Worm (Caenorhabditis elegans) whole organism, L1 larva: Measurements from ENCODE around the gene skpo-3.

Source experiments
- alr-1 ChIP-seq: fragments of 200-800 bp; sonication (Bioruptor generic); optimal IDR thresholded peaks from 2 replicates; lab custom pipeline; 2018; ENCODE audit warnings: borderline replicate concordance, mild to moderate bottlenecking, missing genetic modification characterization, missing compliant biosample characterization
- aly-2 ChIP-seq: fragments of 150-350 bp; optimal IDR thresholded peaks from 2 replicates; lab custom pipeline; 2014; ENCODE audit warnings: missing biosample characterization, missing genetic modification characterization
- ama-1 ChIP-seq: fragments of 150-350 bp; optimal IDR thresholded peaks from 2 replicates; lab custom pipeline; 2014
- blmp-1 ChIP-seq: fragments of 150-350 bp; optimal IDR thresholded peaks from 2 replicates; lab custom pipeline; 2014; ENCODE audit warnings: missing biosample characterization, missing genetic modification characterization
- isw-1 ChIP-seq: fragments of 200-800 bp; sonication (Bioruptor generic); IDR thresholded peaks from 2 replicates; pipeline ENCODE4 v1.3.6; 2022; ENCODE audit warnings: missing genetic modification characterization, missing compliant biosample characterization
- jun-1 ChIP-seq: fragments of 150-350 bp; optimal IDR thresholded peaks from 2 replicates; lab custom pipeline; 2014; ENCODE audit warnings: missing biosample characterization, missing genetic modification reagents, missing genetic modification characterization
- mdl-1 ChIP-seq, 2 experiments: fragments of 150-350 bp; optimal IDR thresholded peaks; 2 replicates each; lab custom pipeline; 2014 to 2017; ENCODE audit warnings: missing biosample characterization in 2 of 2, missing genetic modification characterization in 2 of 2, inconsistent platforms in 1 of 2
- nhr-11 ChIP-seq: fragments of 150-350 bp; optimal IDR thresholded peaks from 2 replicates; lab custom pipeline; 2014; ENCODE audit warnings: missing biosample characterization, missing genetic modification characterization
- pqm-1 ChIP-seq: sonication (generic microtip); optimal IDR thresholded peaks from 3 replicates; lab custom pipeline; 2017; ENCODE audit warnings: missing biosample characterization, missing genetic modification characterization
- skn-1 ChIP-seq: fragments of 150-350 bp; optimal IDR thresholded peaks from 2 replicates; lab custom pipeline; 2014; ENCODE audit warnings: missing biosample characterization, missing genetic modification characterization
- snu-23 ChIP-seq: sonication (generic microtip); optimal IDR thresholded peaks from 2 replicates; lab custom pipeline; 2016; ENCODE audit warnings: missing genetic modification characterization, missing compliant biosample characterization
- vab-15 ChIP-seq: sonication (generic microtip); optimal IDR thresholded peaks from 2 replicates; lab custom pipeline; 2017; ENCODE audit warnings: missing genotype, mild to moderate bottlenecking, missing genetic modification characterization, missing compliant biosample characterization
- ztf-11 ChIP-seq, 2 experiments: sonication (generic microtip); optimal IDR thresholded peaks; 2 replicates each; lab custom pipeline; 2016 to 2017; ENCODE audit warnings: missing genetic modification characterization in 2 of 2, missing biosample characterization in 1 of 2, missing compliant biosample characterization in 1 of 2

DNA sequence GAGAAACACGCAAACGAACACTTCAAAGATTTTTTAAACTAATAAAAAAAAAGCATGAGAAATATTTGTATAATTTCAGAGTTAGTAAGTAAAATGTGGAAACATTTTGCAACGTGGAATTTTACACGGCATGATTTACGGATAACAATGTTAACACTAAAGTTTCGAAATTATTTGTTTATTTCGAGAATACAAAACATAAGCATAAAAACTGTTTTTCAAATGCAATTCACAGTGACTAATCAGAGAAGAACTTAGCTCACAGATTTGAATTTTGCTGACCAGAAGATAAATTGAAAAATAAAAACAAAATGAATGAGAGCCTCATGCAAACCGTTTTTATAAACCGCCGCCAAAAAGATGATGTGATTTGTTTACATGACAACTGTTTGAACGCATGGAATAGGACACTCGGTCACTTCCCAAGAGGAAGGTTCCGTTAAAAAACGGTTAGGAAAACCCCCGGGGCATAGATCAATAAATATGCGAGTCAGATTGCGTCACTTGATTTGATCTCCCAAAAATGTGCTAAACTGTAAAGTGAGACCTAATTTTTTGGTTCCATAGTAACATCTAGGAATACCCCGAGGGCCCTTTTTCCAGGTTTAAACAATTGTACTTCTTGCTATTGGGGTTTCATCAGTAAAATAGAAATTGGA lies 19.7 kb upstream of the skpo-3 start, which contains the start of gene clh-3:
- TF ChIP-seq skn-1 (tag; lab: Kevin White, UChicago), result no peak
- TF ChIP-seq ztf-11 (tag; optimal IDR thresholded peaks at IDR 0.05; lab: Kevin White, UChicago), result no peak
- TF ChIP-seq ama-1 (lab: Kevin White, UChicago), result no peak
- no peak for TF ChIP-seq isw-1 (GFP tag; lab: Robert Waterston, UW)
- TF ChIP-seq snu-23 (GFP tag; lab: Kevin White, UChicago), result no peak
- TF ChIP-seq aly-2 (tag; lab: Kevin White, UChicago), result no peak
- TF ChIP-seq alr-1 (tag; lab: Kevin White, UChicago), result no peak
- no peak for TF ChIP-seq pqm-1 (tag; lab: Kevin White, UChicago)
- no peak for TF ChIP-seq vab-15 (tag; lab: Kevin White, UChicago)
- TF ChIP-seq mdl-1 (tag; optimal IDR thresholded peaks at IDR 0.05; lab: Kevin White, UChicago), result no peak
- no peak for TF ChIP-seq blmp-1
- TF ChIP-seq nhr-11 (tag; lab: Kevin White, UChicago), result no peak
- no peak for TF ChIP-seq jun-1
